Worm (Caenorhabditis elegans): ENCODE data around the gene srz-60.

DNA sequence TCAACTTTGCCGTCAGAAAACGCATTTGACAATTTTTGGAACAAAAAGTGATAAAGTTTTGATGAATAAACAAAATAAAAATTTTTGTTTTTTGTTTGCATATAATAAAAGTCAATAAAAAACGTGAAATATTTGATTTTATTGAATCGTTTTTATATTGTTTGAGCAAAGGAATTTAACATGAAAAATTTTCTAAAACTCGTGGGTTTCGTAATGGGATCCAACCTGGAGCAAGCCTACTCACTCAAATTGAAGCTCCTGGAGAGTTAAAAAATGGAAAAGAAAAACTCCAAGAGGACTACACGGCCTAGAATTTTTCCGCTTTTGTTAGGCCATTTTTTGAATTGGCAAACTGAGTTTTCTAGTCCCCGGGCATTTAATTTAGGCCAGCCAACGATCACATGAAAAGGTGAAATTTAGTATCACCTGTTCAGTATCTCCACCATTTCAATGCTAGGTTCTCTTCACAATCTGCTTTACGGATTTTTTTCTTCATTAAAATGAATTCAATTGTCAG is at the start of gene srz-60, which contains the start of gene C04C3.9:
- no peak for TF ChIP-seq pqm-1 (tag; optimal IDR thresholded peaks at IDR 0.05)
- TF ChIP-seq unc-98 (GFP tag; IDR thresholded peaks at IDR 0.05) = no peak
